Worm (Caenorhabditis elegans): ENCODE data around the gene T20B12.7.

ce11 chrIII:7357356-7357755 is 21.5 kb downstream of the T20B12.7 start, which contains the start of gene F08F8.10:
- TF ChIP-seq eor-1 (tag; optimal IDR thresholded peaks at IDR 0.05) = no peak
- TF ChIP-seq skn-1 (tag; optimal IDR thresholded peaks at IDR 0.05) = no peak
- TF ChIP-seq nhr-23 (tag; optimal IDR thresholded peaks at IDR 0.05) = no peak
- TF ChIP-seq lin-39 (tag; optimal IDR thresholded peaks at IDR 0.05) = no peak
- no peak for TF ChIP-seq nhr-11 (tag; optimal IDR thresholded peaks at IDR 0.05)
- no peak for TF ChIP-seq ztf-11 (tag; optimal IDR thresholded peaks at IDR 0.05)
